Fruit fly (Drosophila melanogaster): Measurements from ENCODE around the gene ush.

Gene ush

dm6 chr2L:430820-431628 is 45.0 kb upstream of the ush start, which contains the start of gene ex (continued):
- no peak for TF ChIP-seq cas (GFP tag; IDR thresholded peaks at IDR 0.05)
- TF ChIP-seq lbe (GFP tag; optimal IDR thresholded peaks at IDR 0.05) = peak; percentile 66
- no peak for TF ChIP-seq CG10959 (GFP tag; IDR thresholded peaks at IDR 0.05)
- peak; percentile 76 for TF ChIP-seq CG2678 (tag; optimal IDR thresholded peaks at IDR 0.05)
- no peak for TF ChIP-seq CG14860 (GFP tag; IDR thresholded peaks at IDR 0.05; ENCODE audit: partially characterized antibody)
- TF ChIP-seq Six4 (GFP tag; optimal IDR thresholded peaks at IDR 0.05) = no peak
- TF ChIP-seq CG12744 (GFP tag; optimal IDR thresholded peaks at IDR 0.05) = no peak
- TF ChIP-seq CG34376 (GFP tag; optimal IDR thresholded peaks at IDR 0.05) = peak; percentile 76
- peak; percentile 17 for TF ChIP-seq CG8290 (GFP tag; optimal IDR thresholded peaks at IDR 0.05)
- TF ChIP-seq CG8290 (tag; optimal IDR thresholded peaks at IDR 0.05) = peak in 1 of 2 experiments; percentile 57
- TF ChIP-seq CG3281 (GFP tag; optimal IDR thresholded peaks at IDR 0.05) = peak; percentile 65
- TF ChIP-seq Pdp1 (GFP tag; optimal IDR thresholded peaks at IDR 0.05) = peak in 1 of 2 experiments; percentile 23
- TF ChIP-seq Mrtf (GFP tag; IDR thresholded peaks at IDR 0.05) = no peak
- TF ChIP-seq al (GFP tag; IDR thresholded peaks at IDR 0.05) = no peak
- TF ChIP-seq tll (GFP tag; optimal IDR thresholded peaks at IDR 0.05) = no peak
- no peak for TF ChIP-seq lola (GFP tag; optimal IDR thresholded peaks at IDR 0.05)
- TF ChIP-seq CG2712 (tag; optimal IDR thresholded peaks at IDR 0.05) = peak; percentile 50
- TF ChIP-seq Dad (GFP tag; optimal IDR thresholded peaks at IDR 0.05) = no peak
- peak; percentile 73 for TF ChIP-seq CG3407 (GFP tag; optimal IDR thresholded peaks at IDR 0.05)
- TF ChIP-seq CG14667 (GFP tag; IDR thresholded peaks at IDR 0.05) = no peak
- no peak for TF ChIP-seq CG16813 (GFP tag; IDR thresholded peaks at IDR 0.05; ENCODE audit: partially characterized antibody)
- TF ChIP-seq gcm (GFP tag; optimal IDR thresholded peaks at IDR 0.05) = peak; percentile 61
- no peak for TF ChIP-seq mld (GFP tag; IDR thresholded peaks at IDR 0.05; ENCODE audit: partially characterized antibody)
- peak; percentile 20 for TF ChIP-seq fd3F (GFP tag; optimal IDR thresholded peaks at IDR 0.05)
- TF ChIP-seq ssp (GFP tag; IDR thresholded peaks at IDR 0.05) = no peak
- no peak; the same call in 1 of the 2 replicates for TF ChIP-seq ara (GFP tag; IDR thresholded peaks at IDR 0.05)
- TF ChIP-seq stwl (tag; optimal IDR thresholded peaks at IDR 0.05) = no peak
- no peak for TF ChIP-seq CG17802 (tag; optimal IDR thresholded peaks at IDR 0.05)
- TF ChIP-seq CG15514 (GFP tag; optimal IDR thresholded peaks at IDR 0.05) = peak; percentile 57
- no peak for TF ChIP-seq Rfx (GFP tag; IDR thresholded peaks at IDR 0.05)
- no peak for TF ChIP-seq CG3847 (GFP tag; IDR thresholded peaks at IDR 0.05)
- TF ChIP-seq sisA (GFP tag; IDR thresholded peaks at IDR 0.05) = no peak
- peak; percentile 21 for TF ChIP-seq Hsf (GFP tag; optimal IDR thresholded peaks at IDR 0.05)
- no peak; the same call in 1 of the 2 replicates for TF ChIP-seq danr (GFP tag; IDR thresholded peaks at IDR 0.05)
- peak; percentile 63 for TF ChIP-seq mirr (GFP tag; optimal IDR thresholded peaks at IDR 0.05)
- no peak for TF ChIP-seq emc (GFP tag; optimal IDR thresholded peaks at IDR 0.05)
- TF ChIP-seq twi (tag; optimal IDR thresholded peaks at IDR 0.05) = peak; percentile 39
- TF ChIP-seq HmgD (GFP tag; optimal IDR thresholded peaks at IDR 0.05) = peak; percentile 22
- no peak for TF ChIP-seq CG9437 (GFP tag; optimal IDR thresholded peaks at IDR 0.05)
- no peak for TF ChIP-seq Hr78 (GFP tag; optimal IDR thresholded peaks at IDR 0.05)
- peak; percentile 68 for TF ChIP-seq CG18599 (GFP tag; optimal IDR thresholded peaks at IDR 0.05)
- TF ChIP-seq bcd (GFP tag; optimal IDR thresholded peaks at IDR 0.05) = peak; percentile 41
- no peak for TF ChIP-seq CG1024 (GFP tag; IDR thresholded peaks at IDR 0.05)
- TF ChIP-seq insv (GFP tag; optimal IDR thresholded peaks at IDR 0.05) = peak in 1 of 2 experiments; percentile 80
- peak; percentile 4 for TF ChIP-seq Camta (GFP tag; optimal IDR thresholded peaks at IDR 0.05)
- TF ChIP-seq CG7963 (GFP tag; IDR thresholded peaks at IDR 0.05; ENCODE audit: partially characterized antibody) = 0 out of 3 replicates have a peak, but pooled peaks have one; percentile 26
- no peak for TF ChIP-seq CG4730 (GFP tag; IDR thresholded peaks at IDR 0.05)
- peak; percentile 60 for TF ChIP-seq onecut (GFP tag; IDR thresholded peaks at IDR 0.05)

All from whole organism, embryonic.